Worm (Caenorhabditis elegans) whole organism, L3 larva: ENCODE measurements around the gene fntb-1.
A peak's percentile ranks its signal among the peaks of the same experiment; 100 is the strongest.

ENCODE experiments used
- R02D3.7 ChIP-seq: fragments of 150-350 bp; optimal IDR thresholded peaks from 2 replicates; lab custom pipeline; 2014; ENCODE audit warnings: missing biosample characterization, missing genetic modification characterization
- aly-2 ChIP-seq: fragments of 150-350 bp; optimal IDR thresholded peaks from 2 replicates; lab custom pipeline; 2014; ENCODE audit warnings: missing biosample characterization, missing genetic modification characterization
- ama-1 ChIP-seq: fragments of 150-350 bp; optimal IDR thresholded peaks from 2 replicates; lab custom pipeline; 2018
- ceh-16 ChIP-seq: sonication (generic microtip); optimal IDR thresholded peaks from 2 replicates; lab custom pipeline; 2017; ENCODE audit warnings: missing biosample characterization, missing genetic modification characterization
- ceh-82 ChIP-seq: fragments of 150-350 bp; optimal IDR thresholded peaks from 2 replicates; lab custom pipeline; 2014; ENCODE audit warnings: missing biosample characterization, missing genetic modification characterization
- ceh-9 ChIP-seq: sonication (generic microtip); optimal IDR thresholded peaks from 2 replicates; lab custom pipeline; 2018; ENCODE audit warnings: missing biosample characterization, missing genetic modification characterization
- daf-12 ChIP-seq: fragments of 150-350 bp; optimal IDR thresholded peaks from 2 replicates; lab custom pipeline; 2014; ENCODE audit warnings: missing biosample characterization, missing genetic modification reagents, missing genetic modification characterization
- egl-27 ChIP-seq: sonication (generic microtip); optimal IDR thresholded peaks from 4 replicates; lab custom pipeline; 2017; ENCODE audit warnings: missing biosample characterization, missing genetic modification reagents, missing genetic modification characterization
- elt-2 ChIP-seq: sonication (generic microtip); optimal IDR thresholded peaks from 2 replicates; lab custom pipeline; 2016; ENCODE audit warnings: missing genetic modification reagents, mild to moderate bottlenecking, missing genetic modification characterization, missing compliant biosample characterization
- elt-3 ChIP-seq, 3 experiments: fragments of 150-350 bp in 1 of 3; sonication (generic microtip) in 2 of 3; optimal IDR thresholded peaks; 2 replicates in 2 of 3; 4 replicates in 1 of 3; lab custom pipeline; 2014 to 2017; ENCODE audit warnings: missing biosample characterization in 3 of 3, missing genetic modification characterization in 3 of 3
- fkh-10 ChIP-seq: sonication (generic microtip); optimal IDR thresholded peaks from 2 replicates; lab custom pipeline; 2017; ENCODE audit warnings: missing biosample characterization, missing genetic modification reagents, missing genetic modification characterization
- fkh-2 ChIP-seq: fragments of 150-350 bp; optimal IDR thresholded peaks from 2 replicates; lab custom pipeline; 2014; ENCODE audit warnings: missing biosample characterization, missing genetic modification reagents, missing genetic modification characterization
- hmg-11 ChIP-seq: sonication (generic microtip); optimal IDR thresholded peaks from 2 replicates; lab custom pipeline; 2016; ENCODE audit warnings: missing genetic modification characterization, missing compliant biosample characterization
- lsy-12 ChIP-seq: sonication (generic microtip); optimal IDR thresholded peaks from 2 replicates; lab custom pipeline; 2016; ENCODE audit warnings: mild to moderate bottlenecking, missing genetic modification characterization, missing compliant biosample characterization
- mml-1 ChIP-seq: fragments of 150-350 bp; sonication (generic microtip); optimal IDR thresholded peaks from 3 replicates; lab custom pipeline; 2014; ENCODE audit warnings: missing biosample characterization, missing genetic modification characterization
- nhr-25 ChIP-seq: sonication (generic microtip); optimal IDR thresholded peaks from 2 replicates; lab custom pipeline; 2017; ENCODE audit warnings: missing biosample characterization, missing genetic modification characterization
- nhr-43 ChIP-seq: sonication (generic microtip); optimal IDR thresholded peaks from 2 replicates; lab custom pipeline; 2016; ENCODE audit warnings: mild to moderate bottlenecking, missing genetic modification characterization, missing compliant biosample characterization; ENCODE audit not compliant: poor library complexity, severe bottlenecking
- nhr-76 ChIP-seq: fragments of 150-350 bp; sonication (generic microtip); optimal IDR thresholded peaks from 5 replicates; lab custom pipeline; 2014; ENCODE audit warnings: missing biosample characterization, missing genetic modification characterization
- nhr-77 ChIP-seq: fragments of 150-350 bp; optimal IDR thresholded peaks from 2 replicates; lab custom pipeline; 2014; ENCODE audit warnings: missing biosample characterization, missing genetic modification characterization
- pha-4 ChIP-seq: fragments of 150-350 bp; optimal IDR thresholded peaks from 2 replicates; lab custom pipeline; 2014; ENCODE audit warnings: missing biosample characterization, missing genetic modification reagents, missing genetic modification characterization
- pqm-1 ChIP-seq: fragments of 150-350 bp; optimal IDR thresholded peaks from 2 replicates; lab custom pipeline; 2017; ENCODE audit warnings: missing biosample characterization, missing genetic modification characterization, inconsistent platforms
- snpc-4 ChIP-seq: fragments of 150-350 bp; optimal IDR thresholded peaks from 2 replicates; lab custom pipeline; 2014; ENCODE audit warnings: missing biosample characterization, missing genetic modification characterization
- tbx-2 ChIP-seq: sonication (generic microtip); optimal IDR thresholded peaks from 2 replicates; lab custom pipeline; 2016; ENCODE audit warnings: mild to moderate bottlenecking, missing genetic modification characterization, missing compliant biosample characterization
- unc-62 ChIP-seq: fragments of 150-350 bp; sonication (generic microtip); optimal IDR thresholded peaks from 4 replicates; lab custom pipeline; 2014; ENCODE audit warnings: missing biosample characterization, missing genetic modification reagents, missing genetic modification characterization
- ztf-4 ChIP-seq: fragments of 150-350 bp; optimal IDR thresholded peaks from 2 replicates; lab custom pipeline; 2014; ENCODE audit warnings: missing biosample characterization, missing genetic modification characterization

The fntb-1 gene

DNA sequence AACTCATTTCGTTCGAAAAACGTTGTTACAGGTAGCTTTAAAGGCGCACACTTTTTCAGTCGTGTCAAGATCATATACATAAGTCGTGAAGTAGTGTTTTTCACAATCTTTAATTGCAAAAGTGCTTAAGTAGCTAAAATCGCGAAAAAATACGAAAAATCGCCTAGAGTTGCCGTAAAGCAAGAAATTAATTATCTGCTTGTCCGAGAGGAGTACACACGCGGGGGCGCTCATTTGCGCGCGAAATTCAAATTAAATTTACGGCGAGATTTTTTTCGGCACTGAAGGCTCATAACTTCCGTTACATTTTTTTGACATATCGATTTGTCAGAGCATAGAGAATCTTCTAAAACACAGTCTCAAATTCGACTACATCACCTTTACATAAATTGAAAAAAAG, 12.7 kb downstream of the fntb-1 start:
- TF ChIP-seq pqm-1 (tag; lab: Kevin White, UChicago) (no peak), ceh-16 (no peak), daf-12 (tag; lab: Kevin White, UChicago) (no peak), ztf-4 (tag; lab: Kevin White, UChicago) (no peak), elt-3 (tag; optimal IDR thresholded peaks at IDR 0.05; lab: Kevin White, UChicago) (no peak), ceh-9 (tag; lab: Kevin White, UChicago) (no peak), egl-27 (no peak), fkh-10 (no peak), R02D3.7 (tag; lab: Kevin White, UChicago) (no peak)
- TF ChIP-seq, all 47 proteins: peak for 0

DNA sequence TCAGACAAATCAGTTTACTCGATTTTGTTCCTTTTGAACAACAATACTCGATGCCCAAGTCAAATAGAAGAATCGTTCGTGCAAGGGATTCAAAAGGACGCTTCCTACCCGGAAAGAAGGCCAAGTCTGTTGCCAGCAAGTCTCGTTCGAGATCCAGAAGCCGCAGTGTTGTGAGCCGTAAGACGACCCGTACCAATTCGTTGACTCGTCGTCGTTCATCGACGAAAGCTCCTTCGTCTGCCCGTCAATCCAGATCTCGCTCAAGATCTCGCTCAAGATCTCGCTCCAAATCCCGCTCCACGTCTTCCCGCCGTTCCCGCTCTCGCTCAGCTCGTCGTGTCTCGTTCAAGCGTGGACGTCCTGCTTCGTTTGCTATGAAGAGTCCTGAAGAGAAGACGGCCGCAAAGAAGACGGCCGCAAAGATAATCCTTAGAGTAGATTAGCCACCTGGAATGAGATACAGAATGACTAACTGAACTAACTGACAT, 13.2 kb downstream of the fntb-1 start, which contains the start of gene F08H9.2:
Gene F08H9.2 (plus strand): TSS at position 51 of the 488 bp plus-strand sequence.
- TF ChIP-seq nhr-77 (tag; lab: Kevin White, UChicago) = no peak
- TF ChIP-seq elt-2 (tag; lab: Kevin White, UChicago) = no peak
- no peak for TF ChIP-seq pqm-1 (tag; lab: Kevin White, UChicago)
- TF ChIP-seq pha-4 (tag; lab: Kevin White, UChicago) = no peak
- TF ChIP-seq unc-62 (GFP tag; lab: Kevin White, UChicago) = no peak
- TF ChIP-seq hmg-11 (tag; lab: Kevin White, UChicago) = no peak
- TF ChIP-seq lsy-12 (tag; lab: Kevin White, UChicago) = no peak

DNA sequence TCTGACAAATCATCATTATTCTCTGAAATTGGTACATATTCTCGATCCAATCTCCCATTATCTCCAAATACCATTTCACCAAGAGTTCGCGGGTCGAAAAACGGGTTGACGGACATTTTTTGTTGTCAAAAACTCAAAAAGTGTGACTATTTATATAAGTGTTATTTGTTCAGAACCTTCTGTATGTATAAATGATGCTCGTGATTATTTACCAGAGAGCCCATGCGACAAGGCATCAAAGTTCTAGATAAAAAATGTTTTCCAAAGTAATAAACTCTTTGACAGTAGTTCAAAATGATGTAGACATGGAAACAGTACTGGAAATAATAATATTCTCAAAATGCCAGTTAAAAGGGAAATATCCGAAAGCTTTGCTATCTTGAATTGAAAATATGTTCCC, 15.2 kb downstream of the fntb-1 start:
- TF ChIP-seq ceh-82 = no peak
- peak; percentile 64 for TF ChIP-seq pha-4 (tag; lab: Kevin White, UChicago)

DNA sequence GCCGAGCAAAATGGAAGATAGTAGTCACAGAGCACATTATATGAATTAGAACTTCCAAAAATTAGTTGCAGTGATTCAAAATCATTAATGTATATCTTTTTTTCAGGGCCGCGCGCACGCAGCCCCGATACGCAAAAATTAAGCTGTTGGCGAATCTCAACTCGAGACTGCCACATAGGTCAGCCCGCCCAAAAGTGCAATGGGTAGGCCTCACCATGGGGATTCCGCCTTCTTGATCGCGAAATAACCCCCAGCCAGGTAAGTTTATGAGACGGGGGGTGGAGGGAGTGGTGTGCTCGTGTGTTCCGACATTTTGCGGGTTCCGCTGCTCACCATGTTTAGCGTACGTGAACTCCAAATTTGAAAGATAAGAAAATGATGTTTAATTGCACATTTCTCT, 15.6 kb downstream of the fntb-1 start, which contains the start of gene F08H9.3:
Gene F08H9.3 (minus strand): TSS at position 252 of the 400 bp plus-strand sequence.
- TF ChIP-seq elt-2 (tag; lab: Kevin White, UChicago) (peak; percentile 69), snpc-4 (tag; lab: Kevin White, UChicago) (peak; percentile 87), pqm-1 (tag; lab: Kevin White, UChicago) (peak; percentile 69), ama-1 (lab: Kevin White, UChicago) (peak; percentile 3)

ce11 chrV:14464368-14464767, 16.9 kb downstream of the fntb-1 start, which contains the start of gene F08H9.4:
Gene F08H9.4, minus strand, starts transcription at chrV:14464428.
- TF ChIP-seq tbx-2 (tag; lab: Kevin White, UChicago) (no peak), fkh-2 (tag; lab: Kevin White, UChicago) (no peak), lsy-12 (tag; lab: Kevin White, UChicago) (no peak), nhr-76 (tag; lab: Kevin White, UChicago) (no peak), unc-62 (GFP tag; lab: Kevin White, UChicago) (no peak), ceh-9 (tag; lab: Kevin White, UChicago) (no peak)

ce11 chrV:14468196-14468874, 20.9 kb downstream of the fntb-1 start, which contains the start of gene srz-97:
Gene srz-97, minus strand, starts transcription at chrV:14468246.
- TF ChIP-seq snpc-4 (tag; lab: Kevin White, UChicago) = peak; percentile 97
- TF ChIP-seq ceh-16 = no peak
- peak; percentile 54 for TF ChIP-seq pqm-1 (tag; lab: Kevin White, UChicago)
- TF ChIP-seq ceh-82 = no peak
- TF ChIP-seq nhr-77 (tag; lab: Kevin White, UChicago) = peak; percentile 42
- TF ChIP-seq nhr-43 (tag; lab: Kevin White, UChicago) = peak; percentile 34
- TF ChIP-seq elt-2 (tag; lab: Kevin White, UChicago) = peak; percentile 47
- peak; percentile 54 for TF ChIP-seq nhr-25 (tag; lab: Kevin White, UChicago)
- peak; percentile 36 for TF ChIP-seq R02D3.7 (tag; lab: Kevin White, UChicago)
- TF ChIP-seq, all 47 proteins: peak for 7

DNA sequence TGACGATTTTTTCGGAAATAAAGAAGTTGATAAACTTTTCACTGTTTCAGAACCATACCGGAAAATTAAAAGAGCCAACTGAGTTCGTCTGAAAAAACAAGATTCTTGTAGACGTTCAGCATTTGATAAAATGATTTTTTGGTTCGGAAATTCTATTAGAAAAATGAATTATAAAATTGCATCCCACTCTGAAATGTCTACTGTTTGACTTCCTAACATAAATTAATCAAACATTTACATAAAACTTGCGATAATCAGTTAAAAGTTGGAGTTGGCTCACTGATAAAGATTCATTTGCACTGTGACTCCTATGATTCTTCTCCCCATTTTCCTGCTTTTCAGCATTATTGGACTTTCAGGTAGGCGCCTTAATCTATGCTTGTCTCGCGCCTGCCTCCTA, 21.5 kb downstream of the fntb-1 start, which contains the start of gene clec-57:
Gene clec-57 (plus strand): TSS at position 301 of the 400 bp plus-strand sequence.
- TF ChIP-seq mml-1 (no peak), aly-2 (no peak)
- TF ChIP-seq, all 47 proteins: peak for 0
